Worm (Caenorhabditis elegans): ENCODE data around the gene sru-21.

DNA sequence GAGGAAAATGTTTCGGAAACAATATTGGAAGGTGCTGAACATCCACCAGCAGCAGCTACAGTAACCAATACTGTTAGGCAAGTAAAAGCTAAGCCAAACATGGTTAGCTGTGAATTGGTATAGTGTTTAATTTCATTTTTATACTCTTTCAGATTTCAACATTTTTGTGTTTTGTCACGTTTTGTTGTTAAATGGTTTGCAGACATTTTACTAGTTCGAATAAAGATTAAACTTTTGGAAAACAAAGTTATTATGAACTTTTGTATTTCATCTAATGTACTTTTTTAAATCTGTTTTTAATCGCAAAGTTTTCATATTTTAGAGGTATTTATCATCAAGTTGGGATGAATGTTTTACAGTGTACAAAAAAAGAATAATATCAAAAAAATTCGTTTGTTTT, 23.7 kb downstream of the sru-21 start, which contains the start of gene C08F11.17:
- TF ChIP-seq fos-1 (tag; optimal IDR thresholded peaks at IDR 0.05) (no peak), elt-2 (tag; optimal IDR thresholded peaks at IDR 0.05) (no peak), tbx-2 (tag; optimal IDR thresholded peaks at IDR 0.05) (no peak)
